Fruit fly (Drosophila melanogaster) whole organism, wandering third instar larva: Measurements from ENCODE around the gene mag.
A peak's percentile ranks its signal among the peaks of the same experiment; 100 is the strongest.

Experiments used
- Abd-B ChIP-seq: fragments of >200 bp; optimal IDR thresholded peaks from 2 replicates; lab custom pipeline; 2017; ENCODE audit warnings: missing biosample characterization, missing genetic modification characterization
- CG32264 ChIP-seq: fragments of 200-800 bp; sonication (Bioruptor generic); optimal IDR thresholded peaks from 2 replicates; lab custom pipeline; 2016; ENCODE audit warnings: missing biosample characterization, missing genetic modification characterization
- CG9705 ChIP-seq: fragments of 200-800 bp; sonication (Bioruptor generic); optimal IDR thresholded peaks from 2 replicates; lab custom pipeline; 2018; ENCODE audit warnings: missing biosample characterization, mild to moderate bottlenecking, missing genetic modification characterization
- CrebA ChIP-seq: fragments of 200-800 bp; sonication (Bioruptor generic); optimal IDR thresholded peaks from 2 replicates; lab custom pipeline; 2016; ENCODE audit warnings: missing biosample characterization, mild to moderate bottlenecking, missing genetic modification characterization, borderline replicate concordance
- Dif ChIP-seq: fragments of 200-275, 200-300 bp; sonication (Bioruptor generic); optimal IDR thresholded peaks from 2 replicates; lab custom pipeline; 2018; ENCODE audit warnings: missing biosample characterization, missing genetic modification characterization; ENCODE audit not compliant: partially characterized antibody
- HLH106 ChIP-seq: fragments of 200-800 bp; optimal IDR thresholded peaks from 3 replicates; lab custom pipeline; 2019; ENCODE audit warnings: missing biosample characterization, mild to moderate bottlenecking, missing genetic modification characterization, moderate library complexity
- Hnf4 ChIP-seq: fragments of 200-800 bp; sonication (Bioruptor generic); optimal IDR thresholded peaks from 2 replicates; lab custom pipeline; 2016; ENCODE audit warnings: missing biosample characterization, mild to moderate bottlenecking, missing genetic modification characterization
- Hr78 ChIP-seq: fragments of >200 bp; optimal IDR thresholded peaks from 2 replicates; lab custom pipeline; 2017; ENCODE audit warnings: missing biosample characterization, missing genetic modification characterization
- N ChIP-seq: fragments of >200 bp; optimal IDR thresholded peaks from 2 replicates; lab custom pipeline; 2018; ENCODE audit warnings: missing biosample characterization, missing external identifiers, missing genetic modification characterization
- OdsH ChIP-seq: fragments of 200-800 bp; sonication (Bioruptor generic); optimal IDR thresholded peaks from 2 replicates; lab custom pipeline; 2016; ENCODE audit warnings: missing biosample characterization, mild to moderate bottlenecking, missing genetic modification characterization
- Rel ChIP-seq, 2 experiments: fragments of 200-800 bp; sonication (Bioruptor generic) in 1 of 2; optimal IDR thresholded peaks; 2 replicates in 1 of 2; 3 replicates in 1 of 2; lab custom pipeline; 2016 to 2019; ENCODE audit warnings: mild to moderate bottlenecking in 2 of 2, missing biosample characterization in 2 of 2, missing genetic modification characterization in 2 of 2, moderate library complexity in 1 of 2
- br ChIP-seq: fragments of 200-800 bp; sonication (Bioruptor generic); optimal IDR thresholded peaks from 2 replicates; lab custom pipeline; 2016; ENCODE audit warnings: missing biosample characterization, missing genetic modification characterization
- brk ChIP-seq: fragments of 200-800 bp; sonication (Bioruptor generic); optimal IDR thresholded peaks from 2 replicates; lab custom pipeline; 2016; ENCODE audit warnings: missing biosample characterization, mild to moderate bottlenecking, missing genetic modification characterization
- dl ChIP-seq, 2 experiments: fragments of 175-275, 200-275 bp in 1 of 2; fragments of 200-275 bp in 1 of 2; sonication (Bioruptor generic); optimal IDR thresholded peaks; lab custom pipeline; 2018; ENCODE audit warnings: mild to moderate bottlenecking in 2 of 2, missing biosample characterization in 2 of 2, missing genetic modification characterization in 2 of 2, moderate library complexity in 2 of 2; ENCODE audit not compliant: partially characterized antibody in 2 of 2, insufficient read depth in 1 of 2
- dsf ChIP-seq: sonication (Bioruptor generic); optimal IDR thresholded peaks from 2 replicates; lab custom pipeline; 2016; ENCODE audit warnings: missing biosample characterization, missing genetic modification characterization, borderline replicate concordance
- ey ChIP-seq: fragments of 200-800 bp; sonication (Bioruptor generic); optimal IDR thresholded peaks from 2 replicates; lab custom pipeline; 2016; ENCODE audit warnings: missing biosample characterization, missing genetic modification characterization
- foxo ChIP-seq, 2 experiments: fragments of 200-800 bp; sonication (Bioruptor generic); optimal IDR thresholded peaks; 2 replicates in 1 of 2; 3 replicates in 1 of 2; lab custom pipeline; 2016 to 2017; ENCODE audit warnings: missing biosample characterization in 2 of 2, missing genetic modification characterization in 2 of 2
- fru ChIP-seq: fragments of 200-800 bp; sonication (Bioruptor generic); optimal IDR thresholded peaks from 3 replicates; lab custom pipeline; 2016; ENCODE audit warnings: missing biosample characterization, mild to moderate bottlenecking, missing genetic modification characterization
- h ChIP-seq: fragments of 200-800 bp; sonication (Bioruptor generic); optimal IDR thresholded peaks from 3 replicates; lab custom pipeline; 2016; ENCODE audit warnings: missing biosample characterization, mild to moderate bottlenecking, missing genetic modification characterization
- jim ChIP-seq: fragments of 175-275, 200-325 bp; sonication (Bioruptor generic); optimal IDR thresholded peaks from 2 replicates; lab custom pipeline; 2016; ENCODE audit warnings: missing biosample characterization, mild to moderate bottlenecking, missing genetic modification characterization
- lola ChIP-seq: fragments of >200 bp; optimal IDR thresholded peaks from 2 replicates; lab custom pipeline; 2017; ENCODE audit warnings: missing biosample characterization, missing genetic modification characterization
- pan ChIP-seq: fragments of >200 bp; optimal IDR thresholded peaks from 2 replicates; lab custom pipeline; 2017
- rgr ChIP-seq: fragments of 200-800 bp; sonication (Bioruptor generic); optimal IDR thresholded peaks from 3 replicates; lab custom pipeline; 2016; ENCODE audit warnings: missing biosample characterization, mild to moderate bottlenecking, missing genetic modification characterization
- sage ChIP-seq: fragments of 200-800 bp; sonication (Bioruptor generic); optimal IDR thresholded peaks from 2 replicates; lab custom pipeline; 2016; ENCODE audit warnings: missing biosample characterization, mild to moderate bottlenecking, missing genetic modification characterization
- sv ChIP-seq: fragments of 200-800 bp; sonication (Bioruptor generic); optimal IDR thresholded peaks from 3 replicates; lab custom pipeline; 2016; ENCODE audit warnings: missing biosample characterization, missing genetic modification characterization
- tai ChIP-seq: sonication (Bioruptor generic); optimal IDR thresholded peaks from 2 replicates; lab custom pipeline; 2016; ENCODE audit warnings: missing biosample characterization, missing genetic modification characterization
- usp ChIP-seq: fragments of >200 bp; optimal IDR thresholded peaks from 2 replicates; lab custom pipeline; 2017; ENCODE audit warnings: missing biosample characterization, missing genetic modification characterization
- woc ChIP-seq: sonication (Bioruptor generic); optimal IDR thresholded peaks from 2 replicates; lab custom pipeline; 2016; ENCODE audit warnings: missing biosample characterization, mild to moderate bottlenecking, missing genetic modification characterization

Gene mag

dm6 chr3L:20413304-20413703, 47.2 kb upstream of the mag start, which contains the start of gene zye:
Gene zye, plus strand, starts transcription at chr3L:20413604.
- TF ChIP-seq tai (no peak), pan (lab: Kevin White, UChicago) (no peak)

- TF ChIP-seq CG9705 (GFP tag; lab: Kevin White, UChicago): no peak
- TF ChIP-seq lola (GFP tag; lab: Kevin White, UChicago): no peak
- no peak for TF ChIP-seq h (GFP tag; lab: Kevin White, UChicago)
- TF ChIP-seq Hnf4 (GFP tag; lab: Kevin White, UChicago): no peak
- TF ChIP-seq OdsH (GFP tag; lab: Kevin White, UChicago): no peak
- no peak for TF ChIP-seq sage (GFP tag; lab: Kevin White, UChicago)
- no peak for TF ChIP-seq N (GFP tag; lab: Kevin White, UChicago)
- TF ChIP-seq ey (GFP tag; lab: Kevin White, UChicago): no peak
- no peak for TF ChIP-seq Rel (GFP tag; optimal IDR thresholded peaks at IDR 0.05; lab: Kevin White, UChicago)
- TF ChIP-seq Rel (tag; optimal IDR thresholded peaks at IDR 0.05; lab: Kevin White, UChicago): no peak
- no peak for TF ChIP-seq tai
- no peak for TF ChIP-seq sv
- no peak for TF ChIP-seq fru (GFP tag; lab: Kevin White, UChicago)
- no peak for TF ChIP-seq Hr78 (GFP tag; lab: Kevin White, UChicago)
- TF ChIP-seq jim (GFP tag; lab: Kevin White, UChicago): no peak
- TF ChIP-seq HLH106 (tag; lab: Kevin White, UChicago): no peak
- TF ChIP-seq dl (GFP tag; optimal IDR thresholded peaks at IDR 0.05; lab: Kevin White, UChicago; ENCODE audit: insufficient read depth in 1 of 2, partially characterized antibody in 2 of 2): no peak
- TF ChIP-seq CG32264: no peak
- TF ChIP-seq Abd-B (GFP tag; lab: Kevin White, UChicago): no peak
- TF ChIP-seq CrebA (GFP tag; lab: Kevin White, UChicago): no peak
These were observed 34.6 kb upstream of the mag start, which contains the start of gene CG5282 for dm6 chr3L:20425888-20426287. Gene CG5282, minus strand, starts transcription at chr3L:20426071.

dm6 chr3L:20427449-20427848, 33.0 kb upstream of the mag start, which contains the start of gene CG5274:
Gene CG5274, minus strand, starts transcription at chr3L:20427666.
- TF ChIP-seq Dif (GFP tag; lab: Kevin White, UChicago) (no peak), rgr (GFP tag; lab: Kevin White, UChicago) (no peak), HLH106 (tag; lab: Kevin White, UChicago) (no peak)

- TF ChIP-seq jim (GFP tag; lab: Kevin White, UChicago) (no peak), Rel (GFP tag; optimal IDR thresholded peaks at IDR 0.05; lab: Kevin White, UChicago) (no peak), Rel (tag; optimal IDR thresholded peaks at IDR 0.05; lab: Kevin White, UChicago) (peak; percentile 15)
These were observed 30.3 kb upstream of the mag start, which contains the start of gene CG5262 for dm6 chr3L:20430182-20430581. Gene CG5262, minus strand, starts transcription at chr3L:20430475.

dm6 chr3L:20431619-20432018, 28.9 kb upstream of the mag start:
- TF ChIP-seq dsf (GFP tag; lab: Kevin White, UChicago): no peak
- TF ChIP-seq CG9705 (GFP tag; lab: Kevin White, UChicago): no peak
- TF ChIP-seq foxo (GFP tag; optimal IDR thresholded peaks at IDR 0.05; lab: Kevin White, UChicago): no peak
- no peak for TF ChIP-seq br (GFP tag; lab: Kevin White, UChicago)
- TF ChIP-seq usp (GFP tag; lab: Kevin White, UChicago): no peak
- no peak for TF ChIP-seq HLH106 (tag; lab: Kevin White, UChicago)
- TF ChIP-seq ey (GFP tag; lab: Kevin White, UChicago): no peak
- TF ChIP-seq sv: no peak
- TF ChIP-seq Hnf4 (GFP tag; lab: Kevin White, UChicago): no peak
- no peak for TF ChIP-seq brk (GFP tag; lab: Kevin White, UChicago)
- no peak for TF ChIP-seq Abd-B (GFP tag; lab: Kevin White, UChicago)
- TF ChIP-seq Hr78 (GFP tag; lab: Kevin White, UChicago): no peak
- TF ChIP-seq sage (GFP tag; lab: Kevin White, UChicago): no peak
- no peak for TF ChIP-seq Rel (GFP tag; optimal IDR thresholded peaks at IDR 0.05; lab: Kevin White, UChicago)
- no peak for TF ChIP-seq Rel (tag; optimal IDR thresholded peaks at IDR 0.05; lab: Kevin White, UChicago)
- TF ChIP-seq dl (GFP tag; optimal IDR thresholded peaks at IDR 0.05; lab: Kevin White, UChicago; ENCODE audit: insufficient read depth in 1 of 2, partially characterized antibody in 2 of 2): no peak
- no peak for TF ChIP-seq fru (GFP tag; lab: Kevin White, UChicago)
- TF ChIP-seq woc (GFP tag; lab: Kevin White, UChicago): no peak
- TF ChIP-seq CG32264: no peak
